Worm (Caenorhabditis elegans) whole organism, midembryonic: ENCODE data around the gene C04G2.5.

Experiments used
- T22C8.4 ChIP-seq: fragments of 200-800 bp; sonication (Bioruptor generic); IDR thresholded peaks from 2 replicates; pipeline ENCODE4 v1.3.6; 2022; ENCODE audit warnings: missing genetic modification characterization, missing compliant biosample characterization
- cog-1 ChIP-seq: sonication (generic microtip); optimal IDR thresholded peaks from 2 replicates; lab custom pipeline; 2016; ENCODE audit warnings: missing genetic modification characterization, missing compliant biosample characterization
- flt-1 ChIP-seq: fragments of 200-800 bp; sonication (Bioruptor generic); IDR thresholded peaks from 2 replicates; pipeline ENCODE4 v1.3.6; 2022; ENCODE audit warnings: missing genetic modification characterization, missing compliant biosample characterization
- klf-2 ChIP-seq: fragments of 200-800 bp; sonication (Bioruptor generic); conservative IDR thresholded peaks from 2 replicates; pipeline ENCODE4 v1.3.6; 2022; ENCODE audit warnings: missing genetic modification reagents, missing genetic modification characterization, missing compliant biosample characterization
- med-1 ChIP-seq: sonication (generic microtip); optimal IDR thresholded peaks from 2 replicates; lab custom pipeline; 2017; ENCODE audit warnings: missing genetic modification characterization, mild to moderate bottlenecking, missing compliant biosample characterization, antibody characterized with exemption, missing genetic modification reagents; ENCODE audit not compliant: insufficient read depth
- ref-1 ChIP-seq: fragments of 200-800 bp; sonication (Bioruptor generic); conservative IDR thresholded peaks from 2 replicates; pipeline ENCODE4 v1.3.6; 2022; ENCODE audit warnings: missing genetic modification reagents, missing genetic modification characterization, missing compliant biosample characterization
- tab-1 ChIP-seq: fragments of 200-800 bp; sonication (Bioruptor generic); IDR thresholded peaks from 2 replicates; pipeline ENCODE4 v1.3.6; 2022; ENCODE audit warnings: missing genetic modification characterization, missing compliant biosample characterization
- ztf-23 ChIP-seq: fragments of 200-800 bp; sonication (Bioruptor generic); IDR thresholded peaks from 2 replicates; pipeline ENCODE4 v1.3.6; 2022; ENCODE audit warnings: missing genetic modification reagents, missing genetic modification characterization, missing compliant biosample characterization
- ztf-29 ChIP-seq: fragments of 200-800 bp; sonication (Bioruptor generic); IDR thresholded peaks from 2 replicates; pipeline ENCODE4 v1.3.6; 2022; ENCODE audit warnings: missing genetic modification reagents, missing genetic modification characterization, missing compliant biosample characterization

Gene C04G2.5

DNA sequence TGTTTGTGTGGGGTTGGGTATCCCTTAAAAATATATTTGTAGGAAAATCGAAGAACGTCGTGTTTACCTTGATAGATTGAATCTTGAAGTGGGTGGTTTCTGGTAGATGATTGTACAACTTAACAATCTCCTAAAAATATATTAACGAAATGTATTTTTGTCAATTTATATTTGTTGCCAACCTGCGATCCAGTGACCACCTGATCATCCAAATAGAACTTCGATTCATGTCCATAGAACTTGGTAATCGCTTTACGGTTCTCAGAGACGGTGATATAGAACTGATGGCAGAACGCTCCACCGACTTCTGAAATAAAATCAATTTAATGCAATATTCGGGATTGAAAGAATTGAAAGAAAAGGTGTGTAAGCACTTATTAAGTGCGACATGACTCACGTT lies 33.4 kb upstream of the C04G2.5 start:
- TF ChIP-seq klf-2 (GFP tag; lab: Robert Waterston, UW) (no peak), ztf-29 (no peak), ztf-23 (GFP tag; lab: Robert Waterston, UW) (no peak), ref-1 (no peak), T22C8.4 (no peak), med-1 (GFP tag; lab: Kevin White, UChicago) (no peak), flt-1 (GFP tag; lab: Robert Waterston, UW) (no peak), tab-1 (no peak), cog-1 (tag; lab: Kevin White, UChicago) (no peak)

- TF ChIP-seq T22C8.4 (no peak), klf-2 (GFP tag; lab: Robert Waterston, UW) (no peak), flt-1 (GFP tag; lab: Robert Waterston, UW) (no peak), med-1 (GFP tag; lab: Kevin White, UChicago) (no peak), ref-1 (no peak), ztf-23 (GFP tag; lab: Robert Waterston, UW) (no peak), ztf-29 (no peak), cog-1 (tag; lab: Kevin White, UChicago) (no peak)
Measured at ce11 chrIV:10126544-10126943, 31.5 kb upstream of the C04G2.5 start, which contains the start of gene ctf-18. Gene ctf-18 (minus strand): TSS chrIV:10126644.

ce11 chrIV:10122205-10122604 lies 27.1 kb upstream of the C04G2.5 start, which contains the start of gene irld-21:
Gene irld-21 (minus strand): TSS chrIV:10122305.
- TF ChIP-seq ztf-23 (GFP tag; lab: Robert Waterston, UW) (no peak), klf-2 (GFP tag; lab: Robert Waterston, UW) (no peak), med-1 (GFP tag; lab: Kevin White, UChicago) (no peak), T22C8.4 (no peak)

- TF ChIP-seq ref-1 = no peak
- TF ChIP-seq med-1 (GFP tag; lab: Kevin White, UChicago) = no peak
- TF ChIP-seq flt-1 (GFP tag; lab: Robert Waterston, UW) = no peak
- TF ChIP-seq T22C8.4 = no peak
- no peak for TF ChIP-seq cog-1 (tag; lab: Kevin White, UChicago)
Measured at ce11 chrIV:10116765-10117164, 21.7 kb upstream of the C04G2.5 start.

ce11 chrIV:10115142-10115541 lies 20.1 kb upstream of the C04G2.5 start, which contains the start of gene C04G2.10:
Gene C04G2.10 (plus strand): TSS chrIV:10115442.
- no peak for TF ChIP-seq ref-1
- no peak for TF ChIP-seq tab-1
- no peak for TF ChIP-seq klf-2 (GFP tag; lab: Robert Waterston, UW)
- no peak for TF ChIP-seq med-1 (GFP tag; lab: Kevin White, UChicago)
- TF ChIP-seq cog-1 (tag; lab: Kevin White, UChicago) = no peak
- no peak for TF ChIP-seq ztf-29
- TF ChIP-seq flt-1 (GFP tag; lab: Robert Waterston, UW) = no peak
- no peak for TF ChIP-seq ztf-23 (GFP tag; lab: Robert Waterston, UW)
- TF ChIP-seq T22C8.4 = no peak

- no peak for TF ChIP-seq flt-1 (GFP tag; lab: Robert Waterston, UW)
- TF ChIP-seq ztf-29 = no peak
- TF ChIP-seq ref-1 = no peak
- TF ChIP-seq med-1 (GFP tag; lab: Kevin White, UChicago) = no peak
- TF ChIP-seq T22C8.4 = no peak
- TF ChIP-seq cog-1 (tag; lab: Kevin White, UChicago) = no peak
Measured at ce11 chrIV:10112570-10112969, 17.5 kb upstream of the C04G2.5 start, which contains the start of gene nsph-3.2. Gene nsph-3.2 (plus strand): TSS chrIV:10112870.

ce11 chrIV:10111441-10111840 lies 16.4 kb upstream of the C04G2.5 start, which contains the start of gene spch-1:
Gene spch-1 (minus strand): TSS chrIV:10111541.
- TF ChIP-seq T22C8.4 = no peak
- TF ChIP-seq cog-1 (tag; lab: Kevin White, UChicago) = no peak
- no peak for TF ChIP-seq ref-1
- TF ChIP-seq flt-1 (GFP tag; lab: Robert Waterston, UW) = no peak
- no peak for TF ChIP-seq med-1 (GFP tag; lab: Kevin White, UChicago)

DNA sequence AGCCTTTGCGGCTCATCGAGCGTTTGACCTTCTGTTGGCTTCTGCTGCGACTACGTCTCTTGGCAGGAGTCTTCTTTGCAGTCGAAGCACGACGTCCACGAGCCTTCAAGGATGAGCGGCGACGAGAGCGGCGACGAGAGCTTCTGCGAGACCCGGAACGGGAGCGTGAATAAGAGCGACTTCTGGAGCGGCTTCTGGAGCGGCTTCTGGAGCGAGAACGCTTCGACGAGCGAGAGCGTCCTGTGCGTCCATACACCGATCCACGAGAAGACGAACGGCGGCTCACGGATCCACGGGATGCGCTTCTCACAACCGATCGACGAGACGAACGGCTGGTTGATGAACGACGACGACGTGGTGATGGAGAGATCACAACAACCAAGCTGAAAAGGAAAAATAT lies 15.8 kb upstream of the C04G2.5 start:
- no peak for TF ChIP-seq med-1 (GFP tag; lab: Kevin White, UChicago)
- no peak for TF ChIP-seq T22C8.4
- no peak for TF ChIP-seq tab-1
- TF ChIP-seq ztf-23 (GFP tag; lab: Robert Waterston, UW) = no peak

ce11 chrIV:10110417-10110816 lies 15.3 kb upstream of the C04G2.5 start, which contains the start of gene egl-38:
Gene egl-38 (minus strand): TSS chrIV:10110517.
- TF ChIP-seq tab-1 = no peak
- TF ChIP-seq T22C8.4 = no peak
- TF ChIP-seq med-1 (GFP tag; lab: Kevin White, UChicago) = no peak
- no peak for TF ChIP-seq klf-2 (GFP tag; lab: Robert Waterston, UW)
- no peak for TF ChIP-seq ztf-29
- no peak for TF ChIP-seq ref-1
- TF ChIP-seq cog-1 (tag; lab: Kevin White, UChicago) = no peak
- TF ChIP-seq flt-1 (GFP tag; lab: Robert Waterston, UW) = no peak
- TF ChIP-seq ztf-23 (GFP tag; lab: Robert Waterston, UW) = no peak

- TF ChIP-seq med-1 (GFP tag; lab: Kevin White, UChicago) (no peak), T22C8.4 (no peak), tab-1 (no peak), ztf-29 (no peak), ztf-23 (GFP tag; lab: Robert Waterston, UW) (no peak), ref-1 (no peak), cog-1 (tag; lab: Kevin White, UChicago) (no peak), klf-2 (GFP tag; lab: Robert Waterston, UW) (no peak)
Measured at ce11 chrIV:10096881-10097280, 1.8 kb upstream of the C04G2.5 start, which contains the start of gene dis-3. Gene dis-3 (plus strand): TSS chrIV:10097202.

DNA sequence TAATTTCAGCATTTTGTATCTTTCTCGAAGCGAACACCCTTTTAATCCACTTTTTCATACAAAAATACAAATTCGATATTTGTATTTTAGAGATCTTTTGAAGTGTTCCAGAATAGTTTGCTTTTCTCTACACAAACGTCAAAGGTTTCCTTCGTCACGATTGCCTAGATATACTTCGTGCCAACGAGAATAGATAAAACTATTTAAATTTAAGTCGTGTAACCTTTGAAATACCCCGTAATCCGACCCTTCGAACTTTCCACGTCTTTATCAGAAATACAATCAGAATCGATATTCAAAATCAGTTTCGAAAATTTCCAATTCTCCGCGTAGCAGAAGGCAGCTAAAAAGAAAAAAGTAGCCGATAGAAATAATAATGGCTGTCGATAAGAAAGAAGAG lies 4.7 kb downstream of the C04G2.5 start, which contains the start of gene ttbk-5:
ttbk-5 (plus strand) TSS at position 301 of the 400 bp plus-strand sequence.
- no peak for TF ChIP-seq ref-1
- no peak for TF ChIP-seq klf-2 (GFP tag; lab: Robert Waterston, UW)
- no peak for TF ChIP-seq cog-1 (tag; lab: Kevin White, UChicago)
- TF ChIP-seq tab-1 = no peak
- TF ChIP-seq ztf-29 = no peak
- TF ChIP-seq T22C8.4 = no peak
- no peak for TF ChIP-seq med-1 (GFP tag; lab: Kevin White, UChicago)
- TF ChIP-seq flt-1 (GFP tag; lab: Robert Waterston, UW) = no peak
- TF ChIP-seq ztf-23 (GFP tag; lab: Robert Waterston, UW) = no peak
